Worm (Caenorhabditis elegans) whole organism, L3 larva: Measurements from ENCODE around the gene srab-1.

ENCODE experiments used
- R02D3.7 ChIP-seq: fragments of 150-350 bp; optimal IDR thresholded peaks from 2 replicates; lab custom pipeline; 2014; ENCODE audit warnings: missing biosample characterization, missing genetic modification characterization
- ZK546.5 ChIP-seq: sonication (generic microtip); optimal IDR thresholded peaks from 2 replicates; lab custom pipeline; 2017; ENCODE audit warnings: missing biosample characterization, missing genetic modification characterization
- aly-2 ChIP-seq: fragments of 150-350 bp; optimal IDR thresholded peaks from 2 replicates; lab custom pipeline; 2014; ENCODE audit warnings: missing biosample characterization, missing genetic modification characterization
- ama-1 ChIP-seq: fragments of 150-350 bp; optimal IDR thresholded peaks from 2 replicates; lab custom pipeline; 2018
- ceh-16 ChIP-seq: sonication (generic microtip); optimal IDR thresholded peaks from 2 replicates; lab custom pipeline; 2017; ENCODE audit warnings: missing biosample characterization, missing genetic modification characterization
- ceh-28 ChIP-seq: fragments of 150-350 bp; optimal IDR thresholded peaks from 2 replicates; lab custom pipeline; 2014; ENCODE audit warnings: missing biosample characterization, missing genetic modification reagents, missing genetic modification characterization
- ceh-82 ChIP-seq: fragments of 150-350 bp; optimal IDR thresholded peaks from 2 replicates; lab custom pipeline; 2014; ENCODE audit warnings: missing biosample characterization, missing genetic modification characterization
- ceh-9 ChIP-seq: sonication (generic microtip); optimal IDR thresholded peaks from 2 replicates; lab custom pipeline; 2018; ENCODE audit warnings: missing biosample characterization, missing genetic modification characterization
- daf-12 ChIP-seq: fragments of 150-350 bp; optimal IDR thresholded peaks from 2 replicates; lab custom pipeline; 2014; ENCODE audit warnings: missing biosample characterization, missing genetic modification reagents, missing genetic modification characterization
- egl-27 ChIP-seq: sonication (generic microtip); optimal IDR thresholded peaks from 4 replicates; lab custom pipeline; 2017; ENCODE audit warnings: missing biosample characterization, missing genetic modification reagents, missing genetic modification characterization
- egl-5 ChIP-seq: fragments of 150-350 bp; optimal IDR thresholded peaks from 2 replicates; lab custom pipeline; 2017; ENCODE audit warnings: missing biosample characterization, missing genetic modification reagents, missing genetic modification characterization, inconsistent platforms
- elt-1 ChIP-seq: fragments of 150-350 bp; optimal IDR thresholded peaks from 2 replicates; lab custom pipeline; 2014; ENCODE audit warnings: missing biosample characterization, missing genetic modification characterization
- elt-2 ChIP-seq: sonication (generic microtip); optimal IDR thresholded peaks from 2 replicates; lab custom pipeline; 2016; ENCODE audit warnings: missing genetic modification reagents, mild to moderate bottlenecking, missing genetic modification characterization, missing compliant biosample characterization
- elt-3 ChIP-seq, 3 experiments: fragments of 150-350 bp in 1 of 3; sonication (generic microtip) in 2 of 3; optimal IDR thresholded peaks; 2 replicates in 2 of 3; 4 replicates in 1 of 3; lab custom pipeline; 2014 to 2017; ENCODE audit warnings: missing biosample characterization in 3 of 3, missing genetic modification characterization in 3 of 3
- eor-1 ChIP-seq, 2 experiments: fragments of 150-350 bp; optimal IDR thresholded peaks; 2 replicates each; lab custom pipeline; 2014 to 2018; ENCODE audit warnings: missing biosample characterization in 2 of 2, missing genetic modification characterization in 2 of 2
- fkh-10 ChIP-seq: sonication (generic microtip); optimal IDR thresholded peaks from 2 replicates; lab custom pipeline; 2017; ENCODE audit warnings: missing biosample characterization, missing genetic modification reagents, missing genetic modification characterization
- fkh-2 ChIP-seq: fragments of 150-350 bp; optimal IDR thresholded peaks from 2 replicates; lab custom pipeline; 2014; ENCODE audit warnings: missing biosample characterization, missing genetic modification reagents, missing genetic modification characterization
- fos-1 ChIP-seq: fragments of 150-350 bp; optimal IDR thresholded peaks from 2 replicates; lab custom pipeline; 2014; ENCODE audit warnings: missing biosample characterization, missing genetic modification characterization
- hmg-11 ChIP-seq: sonication (generic microtip); optimal IDR thresholded peaks from 2 replicates; lab custom pipeline; 2016; ENCODE audit warnings: missing genetic modification characterization, missing compliant biosample characterization
- jun-1 ChIP-seq: fragments of 150-350 bp; optimal IDR thresholded peaks from 2 replicates; lab custom pipeline; 2014; ENCODE audit warnings: missing biosample characterization, missing genetic modification reagents, missing genetic modification characterization
- lin-15B ChIP-seq: fragments of 150-350 bp; optimal IDR thresholded peaks from 2 replicates; lab custom pipeline; 2014; ENCODE audit warnings: missing biosample characterization, missing genetic modification characterization
- lsy-12 ChIP-seq: sonication (generic microtip); optimal IDR thresholded peaks from 2 replicates; lab custom pipeline; 2016; ENCODE audit warnings: mild to moderate bottlenecking, missing genetic modification characterization, missing compliant biosample characterization
- mdl-1 ChIP-seq: fragments of 150-350 bp; optimal IDR thresholded peaks from 2 replicates; lab custom pipeline; 2014; ENCODE audit warnings: missing biosample characterization, missing genetic modification characterization
- mml-1 ChIP-seq: fragments of 150-350 bp; sonication (generic microtip); optimal IDR thresholded peaks from 3 replicates; lab custom pipeline; 2014; ENCODE audit warnings: missing biosample characterization, missing genetic modification characterization
- nfya-1 ChIP-seq: sonication (generic microtip); optimal IDR thresholded peaks from 2 replicates; lab custom pipeline; 2017; ENCODE audit warnings: missing genetic modification characterization, mild to moderate bottlenecking, missing compliant biosample characterization, antibody characterized with exemption, moderate library complexity; ENCODE audit not compliant: insufficient read depth
- nhr-12 ChIP-seq: fragments of 150-350 bp; optimal IDR thresholded peaks from 2 replicates; lab custom pipeline; 2014; ENCODE audit warnings: missing biosample characterization, missing genetic modification characterization
- nhr-23 ChIP-seq: fragments of 150-350 bp; optimal IDR thresholded peaks from 2 replicates; lab custom pipeline; 2014; ENCODE audit warnings: missing biosample characterization, missing genetic modification reagents, missing genetic modification characterization
- nhr-237 ChIP-seq: fragments of 150-350 bp; optimal IDR thresholded peaks from 2 replicates; lab custom pipeline; 2014; ENCODE audit warnings: missing biosample characterization, missing genetic modification characterization
- nhr-25 ChIP-seq: sonication (generic microtip); optimal IDR thresholded peaks from 2 replicates; lab custom pipeline; 2017; ENCODE audit warnings: missing biosample characterization, missing genetic modification characterization
- nhr-28 ChIP-seq: fragments of 150-350 bp; optimal IDR thresholded peaks from 2 replicates; lab custom pipeline; 2014; ENCODE audit warnings: missing biosample characterization, missing genetic modification characterization
- nhr-43 ChIP-seq: sonication (generic microtip); optimal IDR thresholded peaks from 2 replicates; lab custom pipeline; 2016; ENCODE audit warnings: mild to moderate bottlenecking, missing genetic modification characterization, missing compliant biosample characterization; ENCODE audit not compliant: poor library complexity, severe bottlenecking
- nhr-67 ChIP-seq: fragments of 150-350 bp; optimal IDR thresholded peaks from 2 replicates; lab custom pipeline; 2014; ENCODE audit warnings: missing biosample characterization, missing genetic modification characterization
- nhr-76 ChIP-seq: fragments of 150-350 bp; sonication (generic microtip); optimal IDR thresholded peaks from 5 replicates; lab custom pipeline; 2014; ENCODE audit warnings: missing biosample characterization, missing genetic modification characterization
- nhr-77 ChIP-seq: fragments of 150-350 bp; optimal IDR thresholded peaks from 2 replicates; lab custom pipeline; 2014; ENCODE audit warnings: missing biosample characterization, missing genetic modification characterization
- pha-4 ChIP-seq: fragments of 150-350 bp; optimal IDR thresholded peaks from 2 replicates; lab custom pipeline; 2014; ENCODE audit warnings: missing biosample characterization, missing genetic modification reagents, missing genetic modification characterization
- pqm-1 ChIP-seq: fragments of 150-350 bp; optimal IDR thresholded peaks from 2 replicates; lab custom pipeline; 2017; ENCODE audit warnings: missing biosample characterization, missing genetic modification characterization, inconsistent platforms
- sea-2 ChIP-seq: fragments of 150-350 bp; sonication (generic microtip); optimal IDR thresholded peaks from 4 replicates; lab custom pipeline; 2014; ENCODE audit warnings: missing biosample characterization, missing genetic modification reagents, missing genetic modification characterization
- skn-1 ChIP-seq: fragments of 150-350 bp; optimal IDR thresholded peaks from 2 replicates; lab custom pipeline; 2014; ENCODE audit warnings: missing biosample characterization, missing genetic modification characterization
- snpc-4 ChIP-seq: fragments of 150-350 bp; optimal IDR thresholded peaks from 2 replicates; lab custom pipeline; 2014; ENCODE audit warnings: missing biosample characterization, missing genetic modification characterization
- tbx-2 ChIP-seq: sonication (generic microtip); optimal IDR thresholded peaks from 2 replicates; lab custom pipeline; 2016; ENCODE audit warnings: mild to moderate bottlenecking, missing genetic modification characterization, missing compliant biosample characterization
- unc-39 ChIP-seq: sonication (generic microtip); optimal IDR thresholded peaks from 4 replicates; lab custom pipeline; 2017; ENCODE audit warnings: missing biosample characterization, missing genetic modification characterization
- unc-62 ChIP-seq: fragments of 150-350 bp; sonication (generic microtip); optimal IDR thresholded peaks from 4 replicates; lab custom pipeline; 2014; ENCODE audit warnings: missing biosample characterization, missing genetic modification reagents, missing genetic modification characterization
- zag-1 ChIP-seq: fragments of 150-350 bp; optimal IDR thresholded peaks from 2 replicates; lab custom pipeline; 2014; ENCODE audit warnings: missing biosample characterization, missing genetic modification characterization
- ztf-11 ChIP-seq: fragments of 150-350 bp; optimal IDR thresholded peaks from 2 replicates; lab custom pipeline; 2014; ENCODE audit warnings: missing biosample characterization, missing genetic modification characterization

srab-1 gene

DNA sequence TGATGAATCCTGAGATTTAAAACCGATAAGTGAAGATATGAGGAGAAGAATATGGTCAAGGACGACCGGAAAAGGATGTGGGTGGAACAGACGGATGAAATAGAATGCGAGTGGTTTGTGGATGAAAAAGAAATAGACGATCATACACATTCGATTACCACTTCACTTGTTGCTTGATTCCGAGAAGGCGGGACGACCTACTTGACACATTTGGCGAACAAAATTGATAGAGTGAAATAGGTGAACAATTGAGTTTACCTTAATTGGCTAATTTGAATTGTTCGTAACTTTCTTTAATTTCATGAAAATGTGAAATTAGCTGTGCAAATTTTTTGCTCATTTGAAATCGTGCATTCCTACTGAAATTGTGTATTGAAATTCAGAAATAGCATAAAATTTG is 29.8 kb downstream of the srab-1 start, which contains the start of gene Y58A7A.2:
TSS of gene Y58A7A.2 (minus strand) at position 101 of the 400 bp plus-strand sequence.
- no peak for TF ChIP-seq unc-62 (GFP tag; lab: Kevin White, UChicago)
- TF ChIP-seq ceh-28 (tag; lab: Kevin White, UChicago), result no peak
- no peak for TF ChIP-seq fkh-10 (GFP tag; lab: Kevin White, UChicago)
- no peak for TF ChIP-seq lin-15B (tag; lab: Kevin White, UChicago)
- TF ChIP-seq ceh-9, result no peak
- TF ChIP-seq nfya-1 (tag; lab: Kevin White, UChicago), result no peak
- no peak for TF ChIP-seq elt-3 (tag; optimal IDR thresholded peaks at IDR 0.05; lab: Kevin White, UChicago)
- TF ChIP-seq fkh-2, result no peak
- TF ChIP-seq nhr-25 (tag; lab: Kevin White, UChicago), result no peak
- TF ChIP-seq unc-39 (tag; lab: Kevin White, UChicago), result no peak
- TF ChIP-seq elt-1 (tag; lab: Kevin White, UChicago), result no peak
- no peak for TF ChIP-seq mdl-1
- TF ChIP-seq ama-1 (lab: Kevin White, UChicago), result no peak
- TF ChIP-seq zag-1 (tag; lab: Kevin White, UChicago), result no peak
- TF ChIP-seq nhr-43 (tag; lab: Kevin White, UChicago), result no peak
- TF ChIP-seq jun-1 (tag; lab: Kevin White, UChicago), result no peak
- no peak for TF ChIP-seq hmg-11 (tag; lab: Kevin White, UChicago)

DNA sequence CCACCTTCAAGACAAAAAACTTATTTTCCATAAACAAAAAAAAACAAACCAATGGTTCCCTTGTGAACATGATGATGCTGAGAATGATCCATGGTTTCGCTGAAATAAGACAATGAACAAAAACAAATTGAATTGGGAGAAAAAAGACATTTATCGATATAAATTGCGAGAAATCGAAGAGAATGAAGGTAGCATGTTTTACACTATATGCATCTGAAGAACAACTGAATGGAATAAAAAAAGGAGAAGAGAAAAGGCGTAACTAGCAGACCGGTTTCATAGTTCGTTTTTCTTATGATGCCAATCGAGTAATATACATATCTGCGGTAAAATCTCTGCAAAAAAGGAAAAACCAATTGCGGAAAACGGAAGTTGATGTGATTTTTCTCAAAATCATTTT is 32.5 kb downstream of the srab-1 start, which contains the start of gene Y58A7A.1:
TSS of gene Y58A7A.1 (minus strand) at position 101 of the 400 bp plus-strand sequence.
- TF ChIP-seq nhr-25 (tag; lab: Kevin White, UChicago) (peak; percentile 5), nhr-77 (tag; lab: Kevin White, UChicago) (no peak)

DNA sequence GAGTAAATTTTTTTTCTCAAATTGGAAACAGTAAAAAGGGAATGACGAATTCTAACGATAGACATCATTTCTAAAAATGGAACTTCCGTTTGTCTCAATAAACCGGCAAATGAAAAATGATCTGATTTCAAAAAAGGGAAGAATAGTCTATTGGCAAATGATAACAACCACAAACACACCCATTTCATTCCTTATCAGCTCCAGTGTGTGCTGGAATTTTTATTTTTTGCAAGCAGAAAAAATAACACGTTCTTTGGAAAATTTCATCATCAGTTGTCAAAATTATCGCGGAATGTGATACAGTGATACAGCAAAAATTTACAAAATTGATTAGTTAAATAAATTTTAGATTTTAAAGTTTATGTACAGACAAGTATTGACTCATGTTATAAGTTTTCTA is 34.5 kb downstream of the srab-1 start:
- TF ChIP-seq elt-3 (tag; optimal IDR thresholded peaks at IDR 0.05; lab: Kevin White, UChicago) (no peak), elt-2 (peak; percentile 95), unc-39 (tag; lab: Kevin White, UChicago) (no peak), pqm-1 (tag; lab: Kevin White, UChicago) (peak; percentile 61), jun-1 (tag; lab: Kevin White, UChicago) (peak; percentile 76), nhr-23 (tag; lab: Kevin White, UChicago) (no peak), pha-4 (tag; lab: Kevin White, UChicago) (peak; percentile 37), aly-2 (tag; lab: Kevin White, UChicago) (no peak)
- TF ChIP-seq, all 47 proteins: peak for 4

ce11 chrV:5064761-5065421 is 37.0 kb downstream of the srab-1 start, which contains the start of gene mlk-1:
mlk-1 (minus strand) TSS chrV:5064811.
- TF ChIP-seq ama-1 (lab: Kevin White, UChicago) (peak; percentile 26), nhr-28 (tag; lab: Kevin White, UChicago) (no peak), skn-1 (tag; lab: Kevin White, UChicago) (no peak), ceh-82 (tag; lab: Kevin White, UChicago) (no peak), tbx-2 (no peak), nhr-12 (tag; lab: Kevin White, UChicago) (no peak), mml-1 (tag; lab: Kevin White, UChicago) (no peak), jun-1 (tag; lab: Kevin White, UChicago) (peak; percentile 38), mdl-1 (peak; percentile 30), ZK546.5 (tag; lab: Kevin White, UChicago) (no peak), fkh-2 (no peak), nhr-76 (no peak), ztf-11 (no peak), elt-1 (tag; lab: Kevin White, UChicago) (no peak), zag-1 (tag; lab: Kevin White, UChicago) (no peak), snpc-4 (peak; percentile 25), ceh-9 (no peak), fos-1 (tag; lab: Kevin White, UChicago) (no peak), fkh-10 (GFP tag; lab: Kevin White, UChicago) (peak; percentile 89), lin-15B (tag; lab: Kevin White, UChicago) (peak; percentile 44), elt-2 (peak; percentile 54), nhr-237 (tag; lab: Kevin White, UChicago) (no peak), lsy-12 (tag; lab: Kevin White, UChicago) (peak; percentile 5), pha-4 (tag; lab: Kevin White, UChicago) (peak; percentile 69), ceh-16 (no peak), nhr-67 (no peak), egl-5 (tag; lab: Kevin White, UChicago) (no peak), egl-27 (peak; percentile 83), R02D3.7 (tag; lab: Kevin White, UChicago) (no peak), nhr-77 (tag; lab: Kevin White, UChicago) (no peak), pqm-1 (tag; lab: Kevin White, UChicago) (peak; percentile 16), nhr-43 (tag; lab: Kevin White, UChicago) (peak; percentile 36), unc-62 (GFP tag; lab: Kevin White, UChicago) (no peak), sea-2 (GFP tag; lab: Kevin White, UChicago) (no peak), daf-12 (tag; lab: Kevin White, UChicago) (no peak), eor-1 (tag; optimal IDR thresholded peaks at IDR 0.05; lab: Kevin White, UChicago) (no peak)
